Fruit fly (Drosophila melanogaster) whole organism, embryonic: ENCODE data around the gene uncNacbeta.

ENCODE experiments used
- ATbp ChIP-seq: fragments of 200-800 bp; sonication (Bioruptor generic); optimal IDR thresholded peaks from 2 replicates; lab custom pipeline; 2017; ENCODE audit warnings: missing biosample characterization, mild to moderate bottlenecking, missing genetic modification characterization, missing genetic modification reagents
- Aef1 ChIP-seq: fragments of 200-800 bp; sonication (Bioruptor generic); IDR thresholded peaks from 3 replicates; pipeline ENCODE4 v1.3.6; 2022; ENCODE audit warnings: missing biosample characterization, missing genetic modification characterization
- Atf-2 ChIP-seq: fragments of 200-800 bp; sonication (Bioruptor generic); optimal IDR thresholded peaks from 2 replicates; lab custom pipeline; 2016; ENCODE audit warnings: missing biosample characterization, missing genetic modification characterization
- B-H1 ChIP-seq: fragments of 200-800 bp; sonication (Bioruptor generic); IDR thresholded peaks from 3 replicates; pipeline ENCODE4 v1.3.6; 2022; ENCODE audit warnings: missing biosample characterization, missing genetic modification characterization
- Bdp1 ChIP-seq: fragments of 200-800 bp; sonication (Bioruptor generic); optimal IDR thresholded peaks from 3 replicates; lab custom pipeline; 2016; ENCODE audit warnings: missing biosample characterization, missing genetic modification characterization
- CG10565 ChIP-seq: fragments of 200-800 bp; sonication (Bioruptor generic); optimal IDR thresholded peaks from 3 replicates; lab custom pipeline; 2016; ENCODE audit warnings: missing biosample characterization, mild to moderate bottlenecking, missing genetic modification characterization
- CG11504 ChIP-seq: fragments of 200-800 bp; sonication (Bioruptor generic); optimal IDR thresholded peaks from 3 replicates; lab custom pipeline; 2019; ENCODE audit warnings: missing biosample characterization, mild to moderate bottlenecking, missing genetic modification characterization, moderate library complexity
- CG11696 ChIP-seq: fragments of 200-800 bp; sonication (Bioruptor generic); IDR thresholded peaks from 2 replicates; pipeline ENCODE4 v1.3.6; 2022; ENCODE audit warnings: missing biosample characterization, missing genetic modification characterization
- CG12104 ChIP-seq: fragments of 200-800 bp; sonication (Bioruptor generic); optimal IDR thresholded peaks from 3 replicates; lab custom pipeline; 2016; ENCODE audit warnings: missing biosample characterization, missing genetic modification characterization
- CG13123 ChIP-seq: fragments of 200-800 bp; sonication (Bioruptor generic); optimal IDR thresholded peaks from 2 replicates; lab custom pipeline; 2016; ENCODE audit warnings: missing biosample characterization, missing genetic modification characterization
- CG14441 ChIP-seq: fragments of 200-800 bp; sonication (Bioruptor generic); IDR thresholded peaks from 2 replicates; pipeline ENCODE4 v1.3.6; 2022; ENCODE audit warnings: missing biosample characterization, missing genetic modification characterization
- CG14710 ChIP-seq: fragments of 200-800 bp; sonication (Bioruptor generic); optimal IDR thresholded peaks from 3 replicates; lab custom pipeline; 2019; ENCODE audit warnings: missing biosample characterization, mild to moderate bottlenecking, missing genetic modification characterization, moderate library complexity
- CG1602 ChIP-seq: fragments of 200-800 bp; sonication (Bioruptor generic); optimal IDR thresholded peaks from 3 replicates; lab custom pipeline; 2016; ENCODE audit warnings: missing biosample characterization, missing genetic modification characterization
- CG1603 ChIP-seq: fragments of 200-800 bp; sonication (Bioruptor generic); optimal IDR thresholded peaks from 2 replicates; lab custom pipeline; 2019; ENCODE audit warnings: missing biosample characterization, mild to moderate bottlenecking, missing genetic modification characterization, moderate library complexity
- CG16815 ChIP-seq: fragments of 200-800 bp; sonication (Bioruptor generic); optimal IDR thresholded peaks from 3 replicates; lab custom pipeline; 2017; ENCODE audit warnings: missing biosample characterization, mild to moderate bottlenecking, missing genetic modification characterization
- CG17568 ChIP-seq: fragments of 200-800 bp; sonication (Bioruptor generic); optimal IDR thresholded peaks from 2 replicates; lab custom pipeline; 2018; ENCODE audit warnings: missing biosample characterization, mild to moderate bottlenecking, missing genetic modification characterization, moderate library complexity
- CG3995 ChIP-seq: fragments of 200-800 bp; sonication (Bioruptor generic); optimal IDR thresholded peaks from 3 replicates; lab custom pipeline; 2016; ENCODE audit warnings: missing biosample characterization, missing genetic modification characterization
- CG4404 ChIP-seq: fragments of 200-800 bp; sonication (Bioruptor generic); IDR thresholded peaks from 2 replicates; pipeline ENCODE4 v1.3.6; 2022; ENCODE audit warnings: missing biosample characterization, missing genetic modification characterization
- CG4617 ChIP-seq: fragments of 200-800 bp; sonication (Bioruptor generic); optimal IDR thresholded peaks from 3 replicates; lab custom pipeline; 2016; ENCODE audit warnings: missing biosample characterization, missing genetic modification characterization, borderline replicate concordance
- CG4854 ChIP-seq: fragments of 200-800 bp; sonication (Bioruptor generic); optimal IDR thresholded peaks from 2 replicates; lab custom pipeline; 2016; ENCODE audit warnings: missing biosample characterization, missing genetic modification characterization, inconsistent platforms
- CG6765 ChIP-seq: fragments of 200-800 bp; sonication (Bioruptor generic); optimal IDR thresholded peaks from 3 replicates; lab custom pipeline; 2017; ENCODE audit warnings: missing biosample characterization, mild to moderate bottlenecking, missing genetic modification characterization
- CG7556 ChIP-seq: fragments of 200-800 bp; sonication (Bioruptor generic); optimal IDR thresholded peaks from 2 replicates; lab custom pipeline; 2017; ENCODE audit warnings: missing biosample characterization, mild to moderate bottlenecking, missing genetic modification characterization
- CG8290 ChIP-seq, 3 experiments: fragments of 200-800 bp; sonication (Bioruptor generic); optimal IDR thresholded peaks; 2 replicates each; lab custom pipeline; 2016 to 2019; ENCODE audit warnings: missing biosample characterization in 3 of 3, missing genetic modification characterization in 3 of 3, mild to moderate bottlenecking in 2 of 3, moderate library complexity in 1 of 3
- CG9609 ChIP-seq: fragments of 200-800 bp; sonication (Bioruptor generic); optimal IDR thresholded peaks from 3 replicates; lab custom pipeline; 2016; ENCODE audit warnings: missing biosample characterization, missing genetic modification characterization
- CG9876 ChIP-seq: fragments of 200-800 bp; sonication (Bioruptor generic); optimal IDR thresholded peaks from 2 replicates; lab custom pipeline; 2016; ENCODE audit warnings: missing biosample characterization, missing genetic modification characterization
- H2.0 ChIP-seq: fragments of 200-800 bp; sonication (Bioruptor generic); IDR thresholded peaks from 2 replicates; pipeline ENCODE4 v1.3.6; 2022; ENCODE audit warnings: missing biosample characterization, missing genetic modification characterization
- Hmx ChIP-seq: fragments of 200-800 bp; sonication (Bioruptor generic); optimal IDR thresholded peaks from 2 replicates; lab custom pipeline; 2016; ENCODE audit warnings: missing biosample characterization, missing genetic modification characterization
- Max ChIP-seq: fragments of 200-800 bp; sonication (Bioruptor generic); optimal IDR thresholded peaks from 2 replicates; lab custom pipeline; 2016; ENCODE audit warnings: missing biosample characterization, mild to moderate bottlenecking, missing genetic modification characterization
- Tbp ChIP-seq: fragments of >200 bp; optimal IDR thresholded peaks from 2 replicates; lab custom pipeline; 2018; ENCODE audit warnings: missing biosample characterization, missing genetic modification characterization
- Xbp1 ChIP-seq: fragments of 200-800 bp; sonication (Bioruptor generic); optimal IDR thresholded peaks from 3 replicates; lab custom pipeline; 2016; ENCODE audit warnings: missing biosample characterization, mild to moderate bottlenecking, missing genetic modification characterization
- ab ChIP-seq: fragments of 200-800 bp; sonication (Bioruptor generic); optimal IDR thresholded peaks from 2 replicates; lab custom pipeline; 2016; ENCODE audit warnings: missing biosample characterization, missing genetic modification characterization
- abd-A ChIP-seq: fragments of 200-800 bp; sonication (Bioruptor generic); optimal IDR thresholded peaks from 3 replicates; lab custom pipeline; 2019; ENCODE audit warnings: missing biosample characterization, mild to moderate bottlenecking, missing genetic modification characterization, moderate library complexity
- aop ChIP-seq: fragments of 200-800 bp; sonication (Bioruptor generic); IDR thresholded peaks from 2 replicates; pipeline ENCODE4 v1.3.6; 2022; ENCODE audit warnings: missing biosample characterization, missing genetic modification characterization
- bowl ChIP-seq: fragments of 200-800 bp; sonication (Bioruptor generic); IDR thresholded peaks from 2 replicates; pipeline ENCODE4 v1.3.6; 2022; ENCODE audit warnings: missing biosample characterization, missing genetic modification characterization
- cato ChIP-seq: fragments of 200-800 bp; sonication (Bioruptor generic); optimal IDR thresholded peaks from 2 replicates; lab custom pipeline; 2016; ENCODE audit warnings: missing biosample characterization, missing genetic modification characterization, borderline replicate concordance
- cg ChIP-seq: fragments of 200-800 bp; sonication (Bioruptor generic); optimal IDR thresholded peaks from 3 replicates; lab custom pipeline; 2019; ENCODE audit warnings: missing biosample characterization, mild to moderate bottlenecking, missing genetic modification characterization, moderate library complexity
- dmrt11E ChIP-seq: fragments of 200-800 bp; sonication (Bioruptor generic); optimal IDR thresholded peaks from 3 replicates; lab custom pipeline; 2018; ENCODE audit warnings: missing biosample characterization, mild to moderate bottlenecking, missing genetic modification characterization, moderate library complexity
- gem ChIP-seq: fragments of 200-800 bp; sonication (Bioruptor generic); optimal IDR thresholded peaks from 2 replicates; lab custom pipeline; 2019; ENCODE audit warnings: missing biosample characterization, mild to moderate bottlenecking, missing genetic modification characterization, moderate library complexity
- inv ChIP-seq: fragments of 200-800 bp; sonication (Bioruptor generic); IDR thresholded peaks from 2 replicates; pipeline ENCODE4 v1.3.6; 2022; ENCODE audit warnings: missing biosample characterization, missing genetic modification characterization; ENCODE audit not compliant: partially characterized antibody
- lov ChIP-seq, 2 experiments: fragments of 200-800 bp in 1 of 2; fragments of >200 bp in 1 of 2; sonication (Bioruptor generic) in 1 of 2; IDR thresholded peaks in 1 of 2; optimal IDR thresholded peaks in 1 of 2; 2 replicates in 1 of 2; 3 replicates in 1 of 2; pipeline versions ENCODE4 v1.3.6 to Lab custom; 2017 to 2022; ENCODE audit warnings: missing biosample characterization in 1 of 2, missing genetic modification characterization in 1 of 2
- odd ChIP-seq: fragments of 200-800 bp; sonication (Bioruptor generic); optimal IDR thresholded peaks from 2 replicates; lab custom pipeline; 2017; ENCODE audit warnings: missing biosample characterization, mild to moderate bottlenecking, missing genetic modification characterization
- onecut ChIP-seq: fragments of 200-800 bp; sonication (Bioruptor generic); IDR thresholded peaks from 2 replicates; pipeline ENCODE4 v1.3.6; 2022; ENCODE audit warnings: missing biosample characterization, missing genetic modification characterization
- otp ChIP-seq: fragments of 200-800 bp; sonication (Bioruptor generic); IDR thresholded peaks from 3 replicates; pipeline ENCODE4, ENCODE4 v1.3.6; 2022; ENCODE audit warnings: missing biosample characterization, missing genetic modification characterization
- sisA ChIP-seq: fragments of 200-800 bp; sonication (Bioruptor generic); IDR thresholded peaks from 2 replicates; pipeline ENCODE4 v1.3.6; 2022; ENCODE audit warnings: missing biosample characterization, missing genetic modification characterization
- tap ChIP-seq: fragments of 200-800 bp; optimal IDR thresholded peaks from 3 replicates; lab custom pipeline; 2019; ENCODE audit warnings: missing biosample characterization, mild to moderate bottlenecking, missing genetic modification characterization, moderate library complexity
- ttk ChIP-seq: fragments of 200-800 bp; sonication (Bioruptor generic); IDR thresholded peaks from 2 replicates; pipeline ENCODE4 v2.1.2; 2022; ENCODE audit warnings: missing biosample characterization, missing genetic modification characterization
- tx ChIP-seq: fragments of 200-800 bp; sonication (Bioruptor generic); optimal IDR thresholded peaks from 2 replicates; lab custom pipeline; 2016; ENCODE audit warnings: missing biosample characterization, missing genetic modification characterization
- zfh1 ChIP-seq: fragments of 200-800 bp; sonication (Bioruptor generic); IDR thresholded peaks from 3 replicates; pipeline ENCODE4 v1.3.6; 2022; ENCODE audit warnings: missing biosample characterization, missing genetic modification characterization
- zfh2 ChIP-seq: fragments of 200-800 bp; sonication (Bioruptor generic); optimal IDR thresholded peaks from 2 replicates; lab custom pipeline; 2016; ENCODE audit warnings: missing biosample characterization, missing genetic modification characterization

uncNacbeta gene

DNA sequence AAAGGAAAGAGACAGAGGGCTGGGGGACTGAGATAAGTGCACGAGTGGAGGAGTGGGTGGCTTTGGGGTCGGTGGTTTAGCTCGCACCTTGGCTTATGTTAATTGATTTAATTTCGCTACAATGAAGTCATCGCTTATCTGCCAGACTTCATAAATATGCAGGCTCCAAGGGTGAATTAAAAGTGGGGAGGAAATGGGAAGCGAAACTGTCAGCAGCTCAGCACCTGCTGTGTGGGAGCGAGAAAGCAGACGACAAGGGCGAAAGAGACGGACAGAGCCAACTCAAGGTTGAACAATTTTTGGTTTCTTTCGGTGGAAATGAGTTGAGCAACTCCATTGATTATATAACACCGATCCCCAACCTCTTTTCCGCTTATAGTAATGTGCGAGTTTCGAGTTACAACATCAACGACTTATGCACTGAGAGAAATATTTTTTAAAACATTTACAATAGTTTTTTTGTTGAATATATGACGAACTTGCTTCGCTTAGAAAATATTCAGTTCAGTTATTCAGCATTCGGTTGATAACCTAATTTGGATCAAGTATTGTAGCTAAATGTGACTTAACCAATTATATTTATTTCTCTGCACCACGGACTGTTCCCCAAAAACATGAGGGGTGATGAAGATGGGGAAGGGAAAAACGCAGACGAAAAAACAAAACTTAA lies 43.2 kb downstream of the uncNacbeta start (continued):
- TF ChIP-seq CG8290 (GFP tag; optimal IDR thresholded peaks at IDR 0.05; lab: Kevin White, UChicago) (peak; percentile 71), CG8290 (tag; optimal IDR thresholded peaks at IDR 0.05; lab: Kevin White, UChicago) (peak; percentile 40 to 86), Bdp1 (peak; percentile 17), Max (peak; percentile 79), Tbp (no peak), H2.0 (peak; percentile 88), abd-A (tag; lab: Kevin White, UChicago) (no peak), B-H1 (GFP tag; lab: Robert Waterston, UW) (peak; percentile 65; the same call in 2 of the 3 replicates), bowl (peak; percentile 60; the same call in 1 of the 2 replicates), Xbp1 (GFP tag; lab: Kevin White, UChicago) (peak; percentile 87), CG12104 (GFP tag; lab: Kevin White, UChicago) (peak; percentile 84), odd (GFP tag; lab: Kevin White, UChicago) (peak; percentile 66), CG1602 (GFP tag; lab: Kevin White, UChicago) (peak; percentile 78), CG11696 (GFP tag; lab: Robert Waterston, UW) (0 out of 2 replicates have a peak, but pooled peaks have one; percentile 38), Atf-2 (GFP tag; lab: Kevin White, UChicago) (peak; percentile 84), CG14710 (tag; lab: Kevin White, UChicago) (peak; percentile 68), CG16815 (GFP tag; lab: Kevin White, UChicago) (peak; percentile 73), CG4854 (GFP tag; lab: Kevin White, UChicago) (peak; percentile 79), gem (tag; lab: Kevin White, UChicago) (peak; percentile 94), ttk (GFP tag; lab: Robert Waterston, UW) (peak; percentile 90), CG1603 (tag; lab: Kevin White, UChicago) (peak; percentile 95), dmrt11E (tag; lab: Kevin White, UChicago) (peak; percentile 96), CG4617 (GFP tag; lab: Kevin White, UChicago) (peak; percentile 57), CG10565 (peak; percentile 11), sisA (GFP tag; lab: Robert Waterston, UW) (peak; percentile 88), CG6765 (GFP tag; lab: Kevin White, UChicago) (no peak), lov (optimal IDR thresholded peaks at IDR 0.05; lab: Kevin White, UChicago) (no peak), lov (GFP tag; IDR thresholded peaks at IDR 0.05; lab: Robert Waterston, UW) (peak; percentile 74; the same call in 2 of the 3 replicates), CG14441 (GFP tag; lab: Robert Waterston, UW) (peak; percentile 87), CG13123 (GFP tag; lab: Kevin White, UChicago) (peak; percentile 55), CG9876 (GFP tag; lab: Kevin White, UChicago) (peak; percentile 30), cg (no peak), ab (no peak), otp (peak; percentile 87), tap (peak; percentile 84), cato (GFP tag; lab: Kevin White, UChicago) (peak; percentile 75), CG7556 (GFP tag; lab: Kevin White, UChicago) (peak; percentile 87), zfh1 (GFP tag; lab: Robert Waterston, UW) (peak; percentile 92), CG11504 (peak; percentile 95), CG4404 (peak; percentile 46; the same call in 1 of the 2 replicates), inv (no peak), aop (GFP tag; lab: Robert Waterston, UW) (peak; percentile 44; the same call in 1 of the 2 replicates), Aef1 (GFP tag; lab: Robert Waterston, UW) (peak; percentile 78), zfh2 (no peak), tx (GFP tag; lab: Kevin White, UChicago) (peak; percentile 73), ATbp (GFP tag; lab: Kevin White, UChicago) (peak; percentile 85), CG3995 (GFP tag; lab: Kevin White, UChicago) (no peak), Hmx (no peak), CG17568 (GFP tag; lab: Kevin White, UChicago) (peak; percentile 82), onecut (peak; percentile 92), CG9609 (GFP tag; lab: Kevin White, UChicago) (peak; percentile 63)
